Worm (Caenorhabditis elegans): ENCODE results near the gene clec-232.
"Not testable (repeated sequence)": the region's sequence is repeated elsewhere in the genome, so short reads cannot be mapped to it uniquely, and the experiment has no call there.

clec-232 gene

DNA sequence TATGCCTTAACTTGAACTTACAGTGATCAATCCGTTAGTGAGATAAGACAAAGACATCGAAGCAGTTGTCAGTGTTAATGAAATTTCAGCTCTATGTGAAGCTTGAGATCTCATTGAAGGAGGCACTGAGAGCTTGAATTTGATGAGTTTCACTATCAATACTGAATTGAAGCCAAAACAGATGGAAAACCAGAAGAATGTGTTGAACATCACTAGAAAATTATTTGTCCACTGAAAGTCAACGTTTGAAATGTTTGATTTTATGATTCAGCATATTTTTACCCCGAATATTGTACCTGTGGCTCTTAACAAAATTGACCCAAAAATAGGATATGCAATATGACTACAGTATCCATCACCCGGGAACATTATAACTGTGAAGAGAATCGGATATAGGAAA lies 5.1 kb upstream of the clec-232 start:
- no peak for TF ChIP-seq hnd-1 (tag; optimal IDR thresholded peaks at IDR 0.05)
- TF ChIP-seq ets-7 (tag; optimal IDR thresholded peaks at IDR 0.05) = no peak
- no peak for TF ChIP-seq sea-1 (GFP tag; conservative IDR thresholded peaks at IDR 0.05)
- TF ChIP-seq tra-4 (tag; optimal IDR thresholded peaks at IDR 0.05) = no peak
- TF ChIP-seq hmg-4 (GFP tag; optimal IDR thresholded peaks at IDR 0.05) = no peak
- TF ChIP-seq pes-1 (GFP tag; IDR thresholded peaks at IDR 0.05) = no peak
- TF ChIP-seq F13C5.2 (tag; optimal IDR thresholded peaks at IDR 0.05) = no peak
- no peak for TF ChIP-seq scrt-1 (GFP tag; IDR thresholded peaks at IDR 0.05)
- TF ChIP-seq tbx-11 (GFP tag; IDR thresholded peaks at IDR 0.05) = no peak
- TF ChIP-seq B0310.2 (tag; optimal IDR thresholded peaks at IDR 0.05) = no peak
- no peak for TF ChIP-seq tbx-37 (GFP tag; conservative IDR thresholded peaks at IDR 0.05)
- no peak for TF ChIP-seq ceh-36 (tag; optimal IDR thresholded peaks at IDR 0.05)
- no peak for TF ChIP-seq flt-1 (GFP tag; IDR thresholded peaks at IDR 0.05)
- no peak for TF ChIP-seq hmbx-1 (tag; optimal IDR thresholded peaks at IDR 0.05)
- TF ChIP-seq ceh-13 (GFP tag; optimal IDR thresholded peaks at IDR 0.05) = no peak
- no peak for TF ChIP-seq aly-1 (tag; optimal IDR thresholded peaks at IDR 0.05)

DNA sequence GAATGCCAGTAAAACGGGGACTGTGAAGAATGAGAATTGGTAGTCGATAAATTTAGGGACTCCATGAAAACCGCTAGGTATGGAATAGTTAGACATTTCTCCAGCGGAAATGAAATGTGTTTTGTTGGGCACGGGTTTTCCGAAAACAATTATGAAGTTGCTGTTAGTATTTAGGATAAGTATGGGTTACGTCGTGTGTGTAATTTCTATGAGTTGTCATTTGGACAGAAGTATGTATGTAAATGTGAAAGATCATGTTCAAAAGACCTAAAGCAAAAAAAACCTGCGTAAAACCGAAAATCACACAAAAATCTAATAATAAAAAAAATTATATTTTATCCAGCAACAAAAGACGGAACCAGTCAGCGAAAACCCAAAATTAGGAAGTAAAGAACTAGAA lies 3.5 kb upstream of the clec-232 start, which contains the start of gene sru-23:
Gene sru-23, minus strand, starts transcription at position 101 of the 400 bp plus-strand sequence.
- TF ChIP-seq tbx-37 (GFP tag; conservative IDR thresholded peaks at IDR 0.05) = no peak
- TF ChIP-seq B0310.2 (tag; optimal IDR thresholded peaks at IDR 0.05) = no peak
- no peak for TF ChIP-seq hnd-1 (tag; optimal IDR thresholded peaks at IDR 0.05)
- TF ChIP-seq ama-1 (optimal IDR thresholded peaks at IDR 0.05) = no peak
- no peak for TF ChIP-seq tra-4 (tag; optimal IDR thresholded peaks at IDR 0.05)
- no peak for TF ChIP-seq tbx-11 (GFP tag; IDR thresholded peaks at IDR 0.05)
- no peak for TF ChIP-seq aly-1 (tag; optimal IDR thresholded peaks at IDR 0.05)
- no peak for TF ChIP-seq scrt-1 (GFP tag; IDR thresholded peaks at IDR 0.05)
- no peak for TF ChIP-seq flt-1 (GFP tag; IDR thresholded peaks at IDR 0.05)
- TF ChIP-seq sea-1 (GFP tag; conservative IDR thresholded peaks at IDR 0.05) = no peak
- no peak for TF ChIP-seq F13C5.2 (tag; optimal IDR thresholded peaks at IDR 0.05)
- no peak for TF ChIP-seq pes-1 (GFP tag; IDR thresholded peaks at IDR 0.05)
- no peak for TF ChIP-seq hmg-4 (GFP tag; optimal IDR thresholded peaks at IDR 0.05)
- TF ChIP-seq ets-7 (tag; optimal IDR thresholded peaks at IDR 0.05) = no peak
- TF ChIP-seq hmbx-1 (tag; optimal IDR thresholded peaks at IDR 0.05) = no peak

ce11 chrV:15974836-15975235 lies 1.1 kb upstream of the clec-232 start, which contains the start of gene sru-22:
Gene sru-22 (minus strand): TSS chrV:15974936.
- TF ChIP-seq tbx-37 (GFP tag; conservative IDR thresholded peaks at IDR 0.05) (no peak), tra-4 (tag; optimal IDR thresholded peaks at IDR 0.05) (no peak), pes-1 (GFP tag; IDR thresholded peaks at IDR 0.05) (no peak), hmg-4 (GFP tag; optimal IDR thresholded peaks at IDR 0.05) (no peak), ama-1 (optimal IDR thresholded peaks at IDR 0.05) (no peak), ceh-13 (GFP tag; optimal IDR thresholded peaks at IDR 0.05) (no peak), sea-1 (GFP tag; conservative IDR thresholded peaks at IDR 0.05) (no peak), F13C5.2 (tag; optimal IDR thresholded peaks at IDR 0.05) (no peak), ets-7 (tag; optimal IDR thresholded peaks at IDR 0.05) (no peak), B0310.2 (tag; optimal IDR thresholded peaks at IDR 0.05) (no peak), flt-1 (GFP tag; IDR thresholded peaks at IDR 0.05) (no peak), scrt-1 (GFP tag; IDR thresholded peaks at IDR 0.05) (no peak), aly-1 (tag; optimal IDR thresholded peaks at IDR 0.05) (no peak), hnd-1 (tag; optimal IDR thresholded peaks at IDR 0.05) (no peak), ceh-36 (tag; optimal IDR thresholded peaks at IDR 0.05) (no peak), tbx-11 (GFP tag; IDR thresholded peaks at IDR 0.05) (no peak)

ce11 chrV:15978232-15978764 lies 2.4 kb downstream of the clec-232 start, which contains the start of gene oac-20:
Gene oac-20 (plus strand): TSS chrV:15978714.
- no peak for TF ChIP-seq F13C5.2 (tag; optimal IDR thresholded peaks at IDR 0.05)

DNA sequence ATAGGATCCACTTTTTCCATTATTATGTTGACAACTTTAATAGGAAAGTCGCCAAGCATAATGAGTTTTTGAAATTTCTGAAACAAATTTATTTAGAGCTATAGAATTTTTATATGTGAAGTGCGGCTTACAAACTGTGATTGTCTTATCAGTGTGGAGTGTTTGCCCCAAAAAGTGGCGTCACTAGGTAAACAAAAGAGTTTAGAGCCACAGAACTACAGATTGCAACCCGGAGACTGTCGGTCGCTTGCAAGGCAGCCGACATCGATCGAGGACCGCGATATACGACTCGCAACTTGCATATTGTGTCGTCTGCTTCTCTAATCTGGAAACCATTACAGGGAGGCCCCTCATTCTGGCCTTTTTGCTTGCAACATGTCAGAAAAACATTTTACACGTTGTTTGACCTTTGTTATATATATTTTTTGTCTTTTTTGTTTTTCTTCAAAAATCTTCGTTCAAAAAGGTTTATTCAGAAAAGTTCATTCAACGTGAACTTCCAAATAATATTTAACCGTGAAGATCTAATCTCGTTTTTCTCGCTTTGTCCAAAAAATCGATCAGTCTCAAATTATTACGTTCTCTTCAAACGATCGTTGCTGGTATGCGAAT lies 6.9 kb downstream of the clec-232 start, which contains the start of the genes fbxa-99 and F36G9.13:
Gene fbxa-99, minus strand, starts transcription at position 122 of the 612 bp plus-strand sequence.
Gene F36G9.13, plus strand, starts transcription at position 562 of the 612 bp plus-strand sequence.
- TF ChIP-seq sea-1 (GFP tag; conservative IDR thresholded peaks at IDR 0.05) = no peak
- TF ChIP-seq B0310.2 (tag; optimal IDR thresholded peaks at IDR 0.05) = no peak
- no peak for TF ChIP-seq hmg-4 (GFP tag; optimal IDR thresholded peaks at IDR 0.05)
- no peak for TF ChIP-seq ceh-13 (GFP tag; optimal IDR thresholded peaks at IDR 0.05)
- no peak for TF ChIP-seq ceh-36 (tag; optimal IDR thresholded peaks at IDR 0.05)

- no peak for TF ChIP-seq aly-1 (tag; optimal IDR thresholded peaks at IDR 0.05)
- no peak for TF ChIP-seq ceh-13 (GFP tag; optimal IDR thresholded peaks at IDR 0.05)
- TF ChIP-seq B0310.2 (tag; optimal IDR thresholded peaks at IDR 0.05) = no peak
- TF ChIP-seq sea-1 (GFP tag; conservative IDR thresholded peaks at IDR 0.05) = no peak
- no peak for TF ChIP-seq scrt-1 (GFP tag; IDR thresholded peaks at IDR 0.05)
- TF ChIP-seq tbx-37 (GFP tag; conservative IDR thresholded peaks at IDR 0.05) = no peak
- TF ChIP-seq ceh-36 (tag; optimal IDR thresholded peaks at IDR 0.05) = no peak
- no peak for TF ChIP-seq flt-1 (GFP tag; IDR thresholded peaks at IDR 0.05)
- no peak for TF ChIP-seq hnd-1 (tag; optimal IDR thresholded peaks at IDR 0.05)
- TF ChIP-seq hmbx-1 (tag; optimal IDR thresholded peaks at IDR 0.05) = no peak
- TF ChIP-seq tbx-11 (GFP tag; IDR thresholded peaks at IDR 0.05) = no peak
- no peak for TF ChIP-seq ets-7 (tag; optimal IDR thresholded peaks at IDR 0.05)
- no peak for TF ChIP-seq pes-1 (GFP tag; IDR thresholded peaks at IDR 0.05)
- no peak for TF ChIP-seq tra-4 (tag; optimal IDR thresholded peaks at IDR 0.05)
These were observed 12.1 kb downstream of the clec-232 start, which contains the start of gene F36G9.15 for ce11 chrV:15988074-15988473. Gene F36G9.15 (minus strand): TSS chrV:15988174.

DNA sequence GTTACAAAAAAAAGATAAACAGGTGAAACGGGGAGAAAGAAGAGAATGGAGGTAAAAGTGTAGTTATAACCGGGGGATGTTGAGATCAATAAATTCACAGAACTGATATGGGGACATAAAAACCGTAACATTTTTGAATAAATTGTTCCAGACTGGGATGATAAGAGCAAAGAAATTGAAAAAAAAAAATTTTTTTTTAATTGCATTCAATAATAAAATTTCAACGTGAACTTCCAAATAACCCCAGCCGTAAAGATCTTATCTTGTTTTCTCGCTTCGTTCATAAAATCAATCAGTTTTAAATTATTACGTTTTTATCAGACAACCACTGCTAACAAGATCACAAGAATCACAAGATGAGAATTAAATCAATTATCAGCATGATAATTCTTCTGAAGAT lies 15.9 kb downstream of the clec-232 start, which contains the start of gene C06C6.7:
Gene C06C6.7, plus strand, starts transcription at position 301 of the 400 bp plus-strand sequence.
- TF ChIP-seq sea-1 (GFP tag; conservative IDR thresholded peaks at IDR 0.05); tbx-37 (GFP tag; conservative IDR thresholded peaks at IDR 0.05); aly-1 (tag; optimal IDR thresholded peaks at IDR 0.05): not testable (repeated sequence)

Measured in whole organism, early embryonic.